Fruit fly (Drosophila melanogaster) whole organism, embryonic: ENCODE results near the gene dsx-c73A.

Source experiments
- Abd-B ChIP-seq: fragments of 200-800 bp; sonication (Bioruptor generic); optimal IDR thresholded peaks from 2 replicates; lab custom pipeline; 2018; ENCODE audit warnings: missing biosample characterization, mild to moderate bottlenecking, missing genetic modification characterization, moderate library complexity
- C15 ChIP-seq: fragments of 200-800 bp; sonication (Bioruptor generic); IDR thresholded peaks from 3 replicates; pipeline ENCODE4 v1.3.6; 2022; ENCODE audit warnings: missing biosample characterization, missing genetic modification characterization
- CG11456 ChIP-seq: fragments of 200-800 bp; sonication (Bioruptor generic); IDR thresholded peaks from 3 replicates; pipeline ENCODE4 v1.3.6; 2022; ENCODE audit warnings: missing biosample characterization, missing genetic modification characterization
- CG12071 ChIP-seq: fragments of 200-800 bp; sonication (Bioruptor generic); optimal IDR thresholded peaks from 3 replicates; lab custom pipeline; 2018; ENCODE audit warnings: missing biosample characterization, mild to moderate bottlenecking, missing genetic modification characterization
- CG12391 ChIP-seq: fragments of 200-800 bp; sonication (Bioruptor generic); optimal IDR thresholded peaks from 3 replicates; lab custom pipeline; 2018; ENCODE audit warnings: missing biosample characterization, mild to moderate bottlenecking, missing genetic modification characterization, moderate library complexity
- CG14710 ChIP-seq: fragments of 200-800 bp; sonication (Bioruptor generic); optimal IDR thresholded peaks from 3 replicates; lab custom pipeline; 2019; ENCODE audit warnings: missing biosample characterization, mild to moderate bottlenecking, missing genetic modification characterization, moderate library complexity
- CG15269 ChIP-seq: fragments of 200-800 bp; sonication (Bioruptor generic); optimal IDR thresholded peaks from 2 replicates; lab custom pipeline; 2018; ENCODE audit warnings: missing biosample characterization, mild to moderate bottlenecking, missing genetic modification characterization, moderate library complexity
- CG15479 ChIP-seq: fragments of 200-800 bp; sonication (Bioruptor generic); optimal IDR thresholded peaks from 3 replicates; lab custom pipeline; 2019; ENCODE audit warnings: missing biosample characterization, mild to moderate bottlenecking, missing genetic modification characterization, moderate library complexity
- CG1602 ChIP-seq: fragments of 200-800 bp; sonication (Bioruptor generic); optimal IDR thresholded peaks from 3 replicates; lab custom pipeline; 2016; ENCODE audit warnings: missing biosample characterization, missing genetic modification characterization
- CG1792 ChIP-seq: fragments of 200-800 bp; sonication (Bioruptor generic); optimal IDR thresholded peaks from 2 replicates; lab custom pipeline; 2016; ENCODE audit warnings: missing biosample characterization, missing genetic modification characterization
- CG2678 ChIP-seq: fragments of 200-800 bp; sonication (Bioruptor generic); optimal IDR thresholded peaks from 3 replicates; lab custom pipeline; 2019; ENCODE audit warnings: missing biosample characterization, mild to moderate bottlenecking, missing genetic modification characterization, moderate library complexity
- CG31224 ChIP-seq: fragments of 200-800 bp; sonication (Bioruptor generic); IDR thresholded peaks from 2 replicates; pipeline ENCODE4 v1.3.6; 2022; ENCODE audit warnings: missing biosample characterization, missing genetic modification characterization
- CG4424 ChIP-seq: fragments of 200-800 bp; sonication (Bioruptor generic); optimal IDR thresholded peaks from 3 replicates; lab custom pipeline; 2016; ENCODE audit warnings: missing biosample characterization, missing genetic modification characterization
- CG6683 ChIP-seq: fragments of 200-800 bp; sonication (Bioruptor generic); optimal IDR thresholded peaks from 2 replicates; lab custom pipeline; 2017; ENCODE audit warnings: missing biosample characterization, mild to moderate bottlenecking, missing genetic modification characterization, missing genetic modification reagents
- CG7745 ChIP-seq: fragments of 200-800 bp; sonication (Bioruptor generic); optimal IDR thresholded peaks from 2 replicates; lab custom pipeline; 2018; ENCODE audit warnings: missing biosample characterization, mild to moderate bottlenecking, missing genetic modification characterization, moderate library complexity
- CG9727 ChIP-seq: fragments of 200-800 bp; sonication (Bioruptor generic); optimal IDR thresholded peaks from 3 replicates; lab custom pipeline; 2017; ENCODE audit warnings: missing biosample characterization, mild to moderate bottlenecking, missing genetic modification characterization
- CG9797 ChIP-seq: fragments of 200-800 bp; sonication (Bioruptor generic); optimal IDR thresholded peaks from 3 replicates; lab custom pipeline; 2018; ENCODE audit warnings: missing biosample characterization, mild to moderate bottlenecking, missing genetic modification characterization
- Chrac-16 ChIP-seq: fragments of 200-800 bp; sonication (Bioruptor generic); optimal IDR thresholded peaks from 3 replicates; lab custom pipeline; 2016; ENCODE audit warnings: missing biosample characterization, missing genetic modification characterization
- Dbx ChIP-seq: fragments of 200-800 bp; sonication (Bioruptor generic); IDR thresholded peaks from 3 replicates; pipeline ENCODE4 v1.3.6; 2022; ENCODE audit warnings: missing biosample characterization, missing genetic modification characterization
- Dek ChIP-seq: fragments of 200-800 bp; sonication (Bioruptor generic); optimal IDR thresholded peaks from 3 replicates; lab custom pipeline; 2019; ENCODE audit warnings: missing biosample characterization, mild to moderate bottlenecking, missing genetic modification characterization, moderate library complexity
- Dfd ChIP-seq, 2 experiments: fragments of >200 bp; optimal IDR thresholded peaks; 2 replicates each; lab custom pipeline; 2017; ENCODE audit warnings: missing biosample characterization in 2 of 2, missing genetic modification characterization in 2 of 2
- Doc2 ChIP-seq: fragments of 200-800 bp; sonication (Bioruptor generic); IDR thresholded peaks from 2 replicates; pipeline ENCODE4 v1.3.6; 2022; ENCODE audit warnings: missing biosample characterization, missing genetic modification characterization
- Drgx ChIP-seq: fragments of 200-800 bp; sonication (Bioruptor generic); IDR thresholded peaks from 2 replicates; pipeline ENCODE4 v1.3.6; 2022; ENCODE audit warnings: missing biosample characterization, missing genetic modification characterization
- Eip74EF ChIP-seq, 2 experiments: fragments of 200-800 bp in 1 of 2; fragments of >200 bp in 1 of 2; sonication (Bioruptor generic) in 1 of 2; optimal IDR thresholded peaks; 2 replicates each; lab custom pipeline; 2017 to 2019; ENCODE audit warnings: missing biosample characterization in 2 of 2, missing genetic modification characterization in 2 of 2, mild to moderate bottlenecking in 1 of 2, moderate library complexity in 1 of 2
- Elba2 ChIP-seq: fragments of 200-800 bp; sonication (Bioruptor generic); optimal IDR thresholded peaks from 3 replicates; lab custom pipeline; 2016; ENCODE audit warnings: missing biosample characterization, missing genetic modification characterization
- Fer2 ChIP-seq: fragments of 200-800 bp; sonication (Bioruptor generic); optimal IDR thresholded peaks from 2 replicates; lab custom pipeline; 2018; ENCODE audit warnings: missing biosample characterization, mild to moderate bottlenecking, missing genetic modification characterization, moderate library complexity
- GATAe ChIP-seq: fragments of 200-800 bp; sonication (Bioruptor generic); conservative IDR thresholded peaks from 2 replicates; pipeline ENCODE4 v1.3.6; 2022; ENCODE audit warnings: missing biosample characterization, missing genetic modification characterization
- Lhr ChIP-seq: fragments of 200-800 bp; sonication (Bioruptor generic); optimal IDR thresholded peaks from 3 replicates; lab custom pipeline; 2017; ENCODE audit warnings: mild to moderate bottlenecking, missing biosample characterization, missing genetic modification reagents, missing genetic modification characterization
- MBD-R2 ChIP-seq: fragments of 200-800 bp; sonication (Bioruptor generic); IDR thresholded peaks from 2 replicates; pipeline ENCODE4 v1.3.6; 2022; ENCODE audit warnings: missing biosample characterization, missing genetic modification characterization
- MTF-1 ChIP-seq: fragments of 200-800 bp; sonication (Bioruptor generic); optimal IDR thresholded peaks from 2 replicates; lab custom pipeline; 2018; ENCODE audit warnings: missing biosample characterization, mild to moderate bottlenecking, missing genetic modification characterization, borderline replicate concordance
- Mrtf ChIP-seq: fragments of 200-800 bp; sonication (Bioruptor generic); IDR thresholded peaks from 3 replicates; pipeline ENCODE4 v1.3.6; 2022; ENCODE audit warnings: missing biosample characterization, missing genetic modification characterization
- Oli ChIP-seq: fragments of 200-800 bp; sonication (Bioruptor generic); optimal IDR thresholded peaks from 2 replicates; lab custom pipeline; 2018; ENCODE audit warnings: missing biosample characterization, mild to moderate bottlenecking, missing genetic modification characterization, moderate library complexity
- Rfx ChIP-seq: fragments of 200-800 bp; sonication (Bioruptor generic); IDR thresholded peaks from 2 replicates; pipeline ENCODE4 v1.3.6; 2022; ENCODE audit warnings: missing biosample characterization, missing genetic modification characterization
- az2 ChIP-seq: fragments of 200-800 bp; sonication (Bioruptor generic); optimal IDR thresholded peaks from 3 replicates; lab custom pipeline; 2016; ENCODE audit warnings: missing biosample characterization, missing genetic modification characterization
- caup ChIP-seq: fragments of 200-800 bp; sonication (Bioruptor generic); optimal IDR thresholded peaks from 3 replicates; lab custom pipeline; 2017; ENCODE audit warnings: missing biosample characterization, mild to moderate bottlenecking, missing genetic modification characterization, moderate library complexity; ENCODE audit not compliant: severe bottlenecking
- cg ChIP-seq: fragments of 200-800 bp; sonication (Bioruptor generic); optimal IDR thresholded peaks from 3 replicates; lab custom pipeline; 2019; ENCODE audit warnings: missing biosample characterization, mild to moderate bottlenecking, missing genetic modification characterization, moderate library complexity
- dpn ChIP-seq, 2 experiments: fragments of 200-800 bp; sonication (Bioruptor generic); optimal IDR thresholded peaks; 3 replicates each; lab custom pipeline; 2016; ENCODE audit warnings: missing biosample characterization in 2 of 2, missing genetic modification characterization in 2 of 2
- ems ChIP-seq: fragments of 200-800 bp; sonication (Bioruptor generic); optimal IDR thresholded peaks from 3 replicates; lab custom pipeline; 2016; ENCODE audit warnings: missing biosample characterization, missing genetic modification characterization
- fu2 ChIP-seq: fragments of 200-800 bp; sonication (Bioruptor generic); optimal IDR thresholded peaks from 2 replicates; lab custom pipeline; 2016; ENCODE audit warnings: missing biosample characterization, missing genetic modification characterization
- gce ChIP-seq: fragments of 200-800 bp; sonication (Bioruptor generic); IDR thresholded peaks from 3 replicates; pipeline ENCODE4 v1.3.6; 2022; ENCODE audit warnings: missing biosample characterization, missing genetic modification characterization
- gcm ChIP-seq: fragments of 200-800 bp; sonication (Bioruptor generic); optimal IDR thresholded peaks from 2 replicates; lab custom pipeline; 2019; ENCODE audit warnings: missing biosample characterization, mild to moderate bottlenecking, missing genetic modification characterization, moderate library complexity
- klu ChIP-seq: fragments of 200-800 bp; sonication (Bioruptor generic); IDR thresholded peaks from 2 replicates; pipeline ENCODE4 v1.3.6; 2022; ENCODE audit warnings: missing biosample characterization, missing genetic modification characterization
- lmd ChIP-seq: fragments of 200-800 bp; sonication (Bioruptor generic); IDR thresholded peaks from 2 replicates; pipeline ENCODE4 v1.3.6; 2022; ENCODE audit warnings: missing biosample characterization, missing genetic modification characterization
- pan ChIP-seq, 4 experiments: fragments of >200 bp in 3 of 4; fragments of 200-800 bp in 1 of 4; sonication (Bioruptor generic) in 1 of 4; optimal IDR thresholded peaks in 3 of 4; IDR thresholded peaks in 1 of 4; 2 replicates each; pipeline versions ENCODE4 v1.3.6 to Lab custom; 2017 to 2022; ENCODE audit warnings: missing biosample characterization in 2 of 4, missing genetic modification characterization in 2 of 4, mixed read lengths in 1 of 4
- pb ChIP-seq: fragments of 200-800 bp; sonication (Bioruptor generic); optimal IDR thresholded peaks from 3 replicates; lab custom pipeline; 2016; ENCODE audit warnings: missing biosample characterization, missing genetic modification characterization
- peb ChIP-seq: fragments of 200-800 bp; sonication (Bioruptor generic); IDR thresholded peaks from 2 replicates; pipeline ENCODE4 v1.3.6; 2022; ENCODE audit warnings: missing biosample characterization, missing genetic modification characterization
- pum ChIP-seq: fragments of 200-800 bp; sonication (Bioruptor generic); optimal IDR thresholded peaks from 2 replicates; lab custom pipeline; 2016; ENCODE audit warnings: missing biosample characterization, missing genetic modification characterization
- sima ChIP-seq: fragments of 200-800 bp; sonication (Bioruptor generic); optimal IDR thresholded peaks from 2 replicates; lab custom pipeline; 2016; ENCODE audit warnings: missing biosample characterization, missing genetic modification characterization
- sna ChIP-seq: fragments of 200-800 bp; sonication (Bioruptor generic); IDR thresholded peaks from 2 replicates; pipeline ENCODE4 v1.3.6; 2022; ENCODE audit warnings: missing biosample characterization, missing genetic modification characterization; ENCODE audit not compliant: partially characterized antibody

Gene dsx-c73A

dm6 chr3L:16385880-16386584, 65.7 kb downstream of the dsx-c73A start, which contains the start of the genes Agpat3 and RAF2 (continued):
- TF ChIP-seq Eip74EF (GFP tag; optimal IDR thresholded peaks at IDR 0.05; lab: Kevin White, UChicago) (no peak), Lhr (GFP tag; lab: Kevin White, UChicago) (peak; percentile 22), Fer2 (tag; lab: Kevin White, UChicago) (no peak), Elba2 (GFP tag; lab: Kevin White, UChicago) (no peak), Rfx (GFP tag; lab: Robert Waterston, UW) (peak; percentile 61), sna (GFP tag; lab: Robert Waterston, UW) (no peak), gce (GFP tag; lab: Robert Waterston, UW) (no peak), sima (GFP tag; lab: Kevin White, UChicago) (no peak), Abd-B (peak; percentile 81), lmd (GFP tag; lab: Robert Waterston, UW) (peak; percentile 67), pum (GFP tag; lab: Kevin White, UChicago) (no peak), CG15269 (tag; lab: Kevin White, UChicago) (peak; percentile 66), pb (GFP tag; lab: Kevin White, UChicago) (no peak), fu2 (GFP tag; lab: Kevin White, UChicago) (no peak), Dfd (GFP tag; optimal IDR thresholded peaks at IDR 0.05; lab: Kevin White, UChicago) (no peak), Chrac-16 (GFP tag; lab: Kevin White, UChicago) (peak; percentile 66), CG11456 (GFP tag; lab: Robert Waterston, UW) (no peak), Doc2 (GFP tag; lab: Robert Waterston, UW) (no peak), CG2678 (tag; lab: Kevin White, UChicago) (peak; percentile 50), az2 (peak; percentile 47), CG4424 (GFP tag; lab: Kevin White, UChicago) (peak; percentile 28), klu (GFP tag; lab: Robert Waterston, UW) (peak; percentile 30; the same call in 1 of the 2 replicates), CG9727 (GFP tag; lab: Kevin White, UChicago) (peak; percentile 41), caup (GFP tag; lab: Kevin White, UChicago) (no peak), CG31224 (no peak), CG15479 (GFP tag; lab: Kevin White, UChicago) (no peak), CG12391 (peak; percentile 73), dpn (GFP tag; optimal IDR thresholded peaks at IDR 0.05; lab: Kevin White, UChicago) (peak in 1 of 2 experiments; percentile 43), Mrtf (GFP tag; lab: Robert Waterston, UW) (no peak), CG9797 (GFP tag; lab: Kevin White, UChicago) (peak; percentile 72), gcm (no peak), GATAe (GFP tag; lab: Robert Waterston, UW) (no peak), cg (no peak), C15 (GFP tag; lab: Robert Waterston, UW) (no peak), ems (no peak), MTF-1 (GFP tag; lab: Kevin White, UChicago) (no peak), CG12071 (GFP tag; lab: Kevin White, UChicago) (no peak), CG1602 (GFP tag; lab: Kevin White, UChicago) (peak; percentile 64), MBD-R2 (peak; percentile 25), CG6683 (GFP tag; lab: Kevin White, UChicago) (no peak), Dbx (peak; percentile 50; the same call in 1 of the 3 replicates), Drgx (GFP tag; lab: Robert Waterston, UW) (peak; percentile 5; the same call in 1 of the 2 replicates), CG1792 (no peak), Oli (tag; lab: Kevin White, UChicago) (peak; percentile 33), peb (no peak; the same call in 1 of the 2 replicates), CG14710 (tag; lab: Kevin White, UChicago) (peak; percentile 76), pan (optimal IDR thresholded peaks at IDR 0.05; lab: Kevin White, UChicago) (no peak), pan (GFP tag; optimal IDR thresholded peaks at IDR 0.05 in 1 of 2, IDR thresholded peaks at IDR 0.05 in 1 of 2) (peak in 1 of 2 experiments; percentile 5), CG7745 (peak; percentile 95), Dek (peak; percentile 46)
